Worm (Caenorhabditis elegans): Measurements from ENCODE around the gene mig-6.

DNA sequence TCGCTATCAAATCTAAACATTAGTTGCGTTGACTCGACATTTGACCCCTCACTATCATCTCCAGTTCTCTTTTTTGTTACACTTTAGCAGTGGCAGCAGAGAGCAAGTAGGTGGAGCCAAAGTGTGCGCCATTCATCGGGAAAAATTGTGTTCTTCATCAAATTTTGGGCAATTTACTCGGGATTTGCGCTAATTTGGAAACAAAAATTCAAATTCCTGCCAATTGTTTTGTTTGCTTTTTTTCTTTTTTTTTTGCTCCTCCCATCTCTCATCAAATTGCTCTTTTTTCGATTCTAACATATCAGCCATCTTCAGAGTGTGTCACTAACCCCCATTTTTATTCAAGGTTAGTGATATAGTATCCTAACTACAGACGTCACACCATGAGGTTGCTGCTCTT, at the start of gene mig-6:
- TF ChIP-seq lir-1 (GFP tag; conservative IDR thresholded peaks at IDR 0.05) (no peak), pbrm-1 (GFP tag; IDR thresholded peaks at IDR 0.05) (no peak)

Measured in whole organism, young adult.